Worm (Caenorhabditis elegans): ENCODE data around the gene glna-2.

The glna-2 gene

DNA sequence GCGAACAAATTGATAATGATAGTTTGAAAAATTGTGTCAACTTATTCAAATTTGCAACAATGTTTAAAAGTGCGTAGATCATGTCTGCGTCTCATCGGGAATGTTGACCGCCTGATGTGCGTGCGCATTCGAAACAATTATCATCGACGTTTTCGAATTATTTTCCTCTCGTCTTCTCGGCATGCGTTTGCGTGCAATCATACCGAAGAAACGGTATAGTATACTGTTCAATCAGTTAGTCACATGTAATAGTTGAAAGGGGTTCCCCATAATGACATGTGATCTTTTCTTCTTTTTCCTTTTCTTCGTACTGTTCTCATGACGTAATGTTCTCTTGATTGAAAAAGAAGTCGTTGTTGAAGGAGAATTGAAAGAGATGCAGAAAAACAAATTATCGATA is 8.3 kb downstream of the glna-2 start:
- TF ChIP-seq gei-8 (GFP tag; optimal IDR thresholded peaks at IDR 0.05) (no peak), lin-39 (tag; optimal IDR thresholded peaks at IDR 0.05) (no peak), fos-1 (tag; optimal IDR thresholded peaks at IDR 0.05) (peak; percentile 70), nhr-10 (tag; optimal IDR thresholded peaks at IDR 0.05) (peak; percentile 72), mdl-1 (tag; optimal IDR thresholded peaks at IDR 0.05) (peak; percentile 86 to 96), hmg-1.1 (GFP tag; IDR thresholded peaks at IDR 0.05) (peak; percentile 31), R02D3.7 (tag; optimal IDR thresholded peaks at IDR 0.05) (no peak), lin-13 (GFP tag; optimal IDR thresholded peaks at IDR 0.05) (peak; percentile 13), T26A8.4 (GFP tag; IDR thresholded peaks at IDR 0.05) (0 out of 2 replicates have a peak, but pooled peaks have one; percentile 34), nhr-76 (tag; optimal IDR thresholded peaks at IDR 0.05) (peak; percentile 32), dmd-8 (GFP tag; IDR thresholded peaks at IDR 0.05) (no peak), lsy-2 (tag; optimal IDR thresholded peaks at IDR 0.05) (peak; percentile 59 to 82), attf-4 (tag; optimal IDR thresholded peaks at IDR 0.05) (no peak), lim-7 (GFP tag; IDR thresholded peaks at IDR 0.05) (no peak), mdt-29 (GFP tag; IDR thresholded peaks at IDR 0.05) (peak; percentile 73; the same call in 1 of the 2 replicates), mxl-2 (GFP tag; conservative IDR thresholded peaks at IDR 0.05) (no peak), Y48G9A.11 (GFP tag; IDR thresholded peaks at IDR 0.05) (no peak), pha-4 (GFP tag; IDR thresholded peaks at IDR 0.05) (no peak), pha-4 (tag; optimal IDR thresholded peaks at IDR 0.05) (no peak), duxl-1 (tag; optimal IDR thresholded peaks at IDR 0.05; ENCODE audit: poor library complexity) (no peak), nhr-42 (GFP tag; IDR thresholded peaks at IDR 0.05) (no peak), mep-1 (tag; optimal IDR thresholded peaks at IDR 0.05) (peak; percentile 74), lir-3 (tag; optimal IDR thresholded peaks at IDR 0.05) (no peak), php-3 (GFP tag; IDR thresholded peaks at IDR 0.05) (0 out of 2 replicates have a peak, but pooled peaks have one; percentile 54), Y5F2A.4 (GFP tag; optimal IDR thresholded peaks at IDR 0.05) (no peak), pqm-1 (tag; optimal IDR thresholded peaks at IDR 0.05) (peak; percentile 58), nhr-111 (GFP tag; optimal IDR thresholded peaks at IDR 0.05) (no peak), unc-62 (GFP tag; optimal IDR thresholded peaks at IDR 0.05 in 1 of 2) (peak in 1 of 2 experiments; percentile 99), unc-62 (tag; optimal IDR thresholded peaks at IDR 0.05) (no peak), spr-3 (GFP tag; optimal IDR thresholded peaks at IDR 0.05) (no peak), snpc-4 (tag; optimal IDR thresholded peaks at IDR 0.05) (no peak), sdz-12 (GFP tag; optimal IDR thresholded peaks at IDR 0.05) (no peak), nhr-77 (tag; optimal IDR thresholded peaks at IDR 0.05) (peak; percentile 81), nhr-237 (tag; optimal IDR thresholded peaks at IDR 0.05) (no peak), hlh-30 (tag; optimal IDR thresholded peaks at IDR 0.05; ENCODE audit: insufficient read depth) (peak; percentile 95), zfp-2 (tag; optimal IDR thresholded peaks at IDR 0.05) (no peak), tra-1 (GFP tag; IDR thresholded peaks at IDR 0.05) (peak; percentile 82), cey-2 (tag; optimal IDR thresholded peaks at IDR 0.05; ENCODE audit: borderline replicate concordance, insufficient read depth) (peak; percentile 58), hlh-11 (tag; optimal IDR thresholded peaks at IDR 0.05) (peak; percentile 97), dmd-6 (GFP tag; IDR thresholded peaks at IDR 0.05) (peak; percentile 97), egl-43 (GFP tag; IDR thresholded peaks at IDR 0.05) (no peak), ZK546.5 (tag; optimal IDR thresholded peaks at IDR 0.05) (no peak), ztf-7 (tag; optimal IDR thresholded peaks at IDR 0.05) (peak; percentile 61), zag-1 (tag; optimal IDR thresholded peaks at IDR 0.05) (no peak), ces-1 (GFP tag; optimal IDR thresholded peaks at IDR 0.05) (no peak), F37D6.2 (tag; optimal IDR thresholded peaks at IDR 0.05) (no peak), madf-5 (GFP tag; IDR thresholded peaks at IDR 0.05) (0 out of 4 replicates have a peak, but pooled peaks of 1 of the 2 experiments have one; percentile 14), mxl-3 (GFP tag; optimal IDR thresholded peaks at IDR 0.05) (peak; percentile 78), lin-1 (GFP tag; IDR thresholded peaks at IDR 0.05) (peak; percentile 60; the same call in 1 of the 2 replicates), saeg-2 (GFP tag; IDR thresholded peaks at IDR 0.05) (peak; percentile 68; the same call in 1 of the 2 replicates), egl-27 (tag; optimal IDR thresholded peaks at IDR 0.05) (no peak), ceh-62 (tag; optimal IDR thresholded peaks at IDR 0.05) (no peak)

Data from whole organism, L4 larva.